Worm (Caenorhabditis elegans) whole organism, early embryonic: ENCODE data around the gene gld-3.

Experiments
- F13C5.2 ChIP-seq: sonication (generic microtip); optimal IDR thresholded peaks from 2 replicates; lab custom pipeline; 2017; ENCODE audit warnings: mild to moderate bottlenecking, missing genetic modification characterization, inconsistent platforms, missing compliant biosample characterization
- ama-1 ChIP-seq: fragments of 150-350 bp; optimal IDR thresholded peaks from 2 replicates; lab custom pipeline; 2014
- flt-1 ChIP-seq: fragments of 200-800 bp; sonication (Bioruptor generic); IDR thresholded peaks from 2 replicates; pipeline ENCODE4 v1.3.6; 2022; ENCODE audit warnings: missing genetic modification characterization, missing compliant biosample characterization
- hmbx-1 ChIP-seq: sonication (generic microtip); optimal IDR thresholded peaks from 2 replicates; lab custom pipeline; 2016; ENCODE audit warnings: mild to moderate bottlenecking, missing genetic modification characterization, missing compliant biosample characterization
- hmg-4 ChIP-seq: fragments of 200-800 bp; sonication (Bioruptor generic); optimal IDR thresholded peaks from 2 replicates; lab custom pipeline; 2018; ENCODE audit warnings: mild to moderate bottlenecking, missing genetic modification characterization, missing compliant biosample characterization
- pes-1 ChIP-seq: fragments of 200-800 bp; sonication (Bioruptor generic); IDR thresholded peaks from 2 replicates; pipeline ENCODE4 v1.3.6; 2022; ENCODE audit warnings: missing genetic modification reagents, missing genetic modification characterization, missing compliant biosample characterization

- TF ChIP-seq ama-1 (lab: Kevin White, UChicago), result no peak
- TF ChIP-seq hmbx-1, result peak; percentile 19
- TF ChIP-seq flt-1 (GFP tag; lab: Robert Waterston, UW), result peak; percentile 64; the same call in 1 of the 2 replicates
- TF ChIP-seq pes-1, result peak; percentile 77
- TF ChIP-seq hmg-4 (GFP tag; lab: Kevin White, UChicago), result peak; percentile 46
- peak; percentile 89 for TF ChIP-seq F13C5.2
These were observed 19.7 kb downstream of the gld-3 start, which contains the start of gene fust-1 for ce11 chrII:7151969-7152631.
